Worm (Caenorhabditis elegans): Measurements from ENCODE around the gene dhs-17.

DNA sequence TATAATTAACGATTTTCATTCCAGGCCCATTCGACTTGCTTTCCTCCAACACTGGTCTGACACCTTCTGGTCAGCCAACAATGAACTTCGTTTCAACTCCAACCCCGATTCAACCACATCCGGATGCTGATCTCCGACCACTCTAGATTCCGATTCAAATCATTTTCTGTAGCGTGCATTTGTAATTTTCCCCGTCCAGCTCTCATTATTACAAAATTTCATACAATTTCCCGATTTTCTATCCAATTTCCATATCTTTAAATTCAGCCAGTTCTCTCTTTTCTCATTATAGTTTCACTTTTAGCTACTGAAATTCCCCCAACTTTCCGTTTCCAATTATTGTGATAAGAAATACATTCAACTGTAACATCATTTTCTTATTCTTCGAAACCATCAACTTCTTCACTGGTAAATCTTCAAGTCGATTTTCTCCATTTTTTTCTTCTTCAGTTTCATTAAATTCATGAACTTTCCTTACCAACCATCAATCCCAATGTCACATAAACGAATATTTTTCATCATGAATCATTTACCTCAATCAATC is 19.0 kb downstream of the dhs-17 start:
- TF ChIP-seq W03F9.2 (tag; optimal IDR thresholded peaks at IDR 0.05) = no peak
- no peak for TF ChIP-seq him-1 (tag; optimal IDR thresholded peaks at IDR 0.05)

Measured in whole organism, L4/young adult.